Fruit fly (Drosophila melanogaster): ENCODE data around the gene CG33673.

- TF ChIP-seq CG8478 (optimal IDR thresholded peaks at IDR 0.05), result no peak
- no peak for TF ChIP-seq CTCF (optimal IDR thresholded peaks at IDR 0.05)
Observed at dm6 chr2L:1960056-1960455, 13.5 kb upstream of the CG33673 start.

All from S2 (cell line).